Fruit fly (Drosophila melanogaster) whole organism: ENCODE results near the gene CG18281.

Experiments
- CG8478 ChIP-seq: fragments of >200 bp; optimal IDR thresholded peaks from 2 replicates; lab custom pipeline; 2018; ENCODE audit warnings: inconsistent platforms
- Dll ChIP-seq: fragments of >200 bp; optimal IDR thresholded peaks from 2 replicates; lab custom pipeline; 2017
- EcR ChIP-seq, 2 experiments: fragments of >200 bp; optimal IDR thresholded peaks; 2 replicates each; lab custom pipeline; 2017; ENCODE audit warnings: missing biosample characterization in 2 of 2, missing genetic modification characterization in 2 of 2, missing genetic modification reagents in 2 of 2
- pan ChIP-seq: fragments of >200 bp; optimal IDR thresholded peaks from 2 replicates; lab custom pipeline; 2017
- psq ChIP-seq: fragments of >200 bp; optimal IDR thresholded peaks from 2 replicates; lab custom pipeline; 2017
- usp ChIP-seq: fragments of >200 bp; optimal IDR thresholded peaks from 2 replicates; lab custom pipeline; 2017; ENCODE audit warnings: missing biosample characterization, missing genetic modification characterization, mixed read lengths

- no peak for TF ChIP-seq EcR (GFP tag; optimal IDR thresholded peaks at IDR 0.05; lab: Kevin White, UChicago)
- TF ChIP-seq CG8478 (lab: Kevin White, UChicago): no peak
- TF ChIP-seq usp (GFP tag; lab: Kevin White, UChicago): no peak
- no peak for TF ChIP-seq psq (lab: Kevin White, UChicago)
- TF ChIP-seq pan (lab: Kevin White, UChicago): no peak
- no peak for TF ChIP-seq Dll (lab: Kevin White, UChicago)
Measured at dm6 chr3L:20471499-20472313, 27.9 kb upstream of the CG18281 start.
